Worm (Caenorhabditis elegans): Measurements from ENCODE around the gene Y70G10A.3.
"Not testable (repeated sequence)": the region's sequence is repeated elsewhere in the genome, so short reads cannot be mapped to it uniquely, and the experiment has no call there.

Y70G10A.3 gene

ce11 chrIII:10221860-10222259 is 17.0 kb upstream of the Y70G10A.3 start, which contains the start of gene Y70G10A.4:
Y70G10A.4 (plus strand) TSS chrIII:10222160.
- TF ChIP-seq tlf-1 (GFP tag; optimal IDR thresholded peaks at IDR 0.05); madf-3 (GFP tag; IDR thresholded peaks at IDR 0.05); zim-3 (tag; optimal IDR thresholded peaks at IDR 0.05): not testable (repeated sequence)

ce11 chrIII:10225056-10225455 is 13.8 kb upstream of the Y70G10A.3 start:
- TF ChIP-seq ZK185.1 (tag; optimal IDR thresholded peaks at IDR 0.05; ENCODE audit: poor library complexity, severe bottlenecking): peak; percentile 89

- TF ChIP-seq F39B2.1 (GFP tag; IDR thresholded peaks at IDR 0.05) (no peak), K11D2.4 (GFP tag; IDR thresholded peaks at IDR 0.05) (no peak), bed-2 (GFP tag; IDR thresholded peaks at IDR 0.05) (no peak), lsl-1 (GFP tag; optimal IDR thresholded peaks at IDR 0.05) (no peak), lir-1 (GFP tag; conservative IDR thresholded peaks at IDR 0.05) (no peak), mel-28 (tag; optimal IDR thresholded peaks at IDR 0.05; ENCODE audit: borderline replicate concordance) (no peak), mxl-1 (tag; optimal IDR thresholded peaks at IDR 0.05) (no peak), hmg-20 (GFP tag; IDR thresholded peaks at IDR 0.05) (no peak), B0019.2 (GFP tag; conservative IDR thresholded peaks at IDR 0.05) (no peak), ztf-25 (GFP tag; IDR thresholded peaks at IDR 0.05) (no peak)
Measured at ce11 chrIII:10231641-10232040, 7.3 kb upstream of the Y70G10A.3 start.

- TF ChIP-seq let-607 (tag; optimal IDR thresholded peaks at IDR 0.05) (no peak), Y53G8AR.9 (GFP tag; conservative IDR thresholded peaks at IDR 0.05) (no peak), ztf-28 (GFP tag; IDR thresholded peaks at IDR 0.05) (no peak), ztf-26 (tag; optimal IDR thresholded peaks at IDR 0.05) (no peak), hmg-1.2 (GFP tag; IDR thresholded peaks at IDR 0.05) (no peak), tlf-1 (GFP tag; optimal IDR thresholded peaks at IDR 0.05) (no peak), tbx-9 (tag; optimal IDR thresholded peaks at IDR 0.05; ENCODE audit: borderline replicate concordance) (no peak), rec-8 (tag; optimal IDR thresholded peaks at IDR 0.05) (no peak), lag-1 (GFP tag; IDR thresholded peaks at IDR 0.05) (no peak), egl-18 (GFP tag; IDR thresholded peaks at IDR 0.05) (no peak), sdz-38 (tag; optimal IDR thresholded peaks at IDR 0.05) (no peak), let-526 (GFP tag; IDR thresholded peaks at IDR 0.05) (no peak), attf-3 (GFP tag; conservative IDR thresholded peaks at IDR 0.05) (no peak), attf-5 (GFP tag; optimal IDR thresholded peaks at IDR 0.05) (no peak), T07F8.4 (tag; optimal IDR thresholded peaks at IDR 0.05) (no peak), F57A8.1 (GFP tag; optimal IDR thresholded peaks at IDR 0.05) (no peak), C06A6.2 (GFP tag; conservative IDR thresholded peaks at IDR 0.05) (no peak), gei-17 (GFP tag; optimal IDR thresholded peaks at IDR 0.05) (no peak), dox-1 (GFP tag; IDR thresholded peaks at IDR 0.05) (no peak), nhr-80 (tag; optimal IDR thresholded peaks at IDR 0.05) (no peak)
Measured at ce11 chrIII:10233979-10234378, 4.9 kb upstream of the Y70G10A.3 start, which contains the start of gene paml-1. paml-1 (minus strand) TSS chrIII:10234079.

Measured in whole organism, young adult.